Fruit fly (Drosophila melanogaster): ENCODE data around the gene Zaf1.

DNA sequence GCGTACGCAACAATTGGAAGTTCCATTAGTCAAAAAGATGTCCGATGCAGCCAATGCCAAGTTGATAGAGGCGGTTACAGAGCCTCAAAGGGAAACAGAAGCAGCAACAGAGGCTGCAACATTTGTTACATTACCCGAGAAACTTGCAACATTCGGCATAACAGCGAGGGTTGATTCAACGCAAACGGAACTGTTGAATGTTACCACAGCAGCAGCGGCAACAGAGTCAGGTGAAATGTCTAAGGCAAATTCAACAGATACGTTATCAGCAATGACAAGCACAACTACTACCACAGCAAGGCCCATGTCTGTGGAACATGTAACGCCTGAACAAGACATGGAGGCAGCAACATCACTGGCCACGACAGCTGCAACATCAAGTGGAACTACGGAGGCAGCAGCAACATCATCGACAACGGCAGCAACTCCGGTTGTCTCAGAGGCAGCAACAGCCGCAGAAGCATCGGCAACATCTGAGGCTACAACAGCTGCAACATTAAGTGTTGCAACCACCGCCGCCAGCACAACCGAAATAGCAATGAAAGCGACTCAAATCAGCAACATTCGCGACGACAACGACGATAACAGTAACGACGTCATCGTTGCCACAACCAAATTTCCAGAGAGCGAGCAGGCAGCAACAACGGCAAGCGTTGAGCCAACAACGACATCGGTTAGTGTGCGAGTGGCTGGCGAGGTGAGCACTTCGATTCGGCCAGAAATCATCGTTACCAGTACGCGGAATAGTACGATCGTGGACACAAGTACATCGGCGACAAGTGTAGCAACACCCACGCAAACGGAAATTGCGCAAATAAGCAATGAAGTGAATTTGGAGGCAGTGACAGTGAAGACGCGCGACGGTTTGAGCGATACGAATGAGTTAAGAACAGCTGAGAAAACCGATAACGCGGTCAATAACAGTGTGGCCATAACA is 43.8 kb upstream of the Zaf1 start:
- TF ChIP-seq CTCF (optimal IDR thresholded peaks at IDR 0.05) (no peak), CG8478 (optimal IDR thresholded peaks at IDR 0.05) (no peak)

All from S2 (cell line).